Worm (Caenorhabditis elegans): ENCODE measurements around the gene twnk-1.
A peak's percentile ranks its signal among the peaks of the same experiment; 100 is the strongest.

DNA sequence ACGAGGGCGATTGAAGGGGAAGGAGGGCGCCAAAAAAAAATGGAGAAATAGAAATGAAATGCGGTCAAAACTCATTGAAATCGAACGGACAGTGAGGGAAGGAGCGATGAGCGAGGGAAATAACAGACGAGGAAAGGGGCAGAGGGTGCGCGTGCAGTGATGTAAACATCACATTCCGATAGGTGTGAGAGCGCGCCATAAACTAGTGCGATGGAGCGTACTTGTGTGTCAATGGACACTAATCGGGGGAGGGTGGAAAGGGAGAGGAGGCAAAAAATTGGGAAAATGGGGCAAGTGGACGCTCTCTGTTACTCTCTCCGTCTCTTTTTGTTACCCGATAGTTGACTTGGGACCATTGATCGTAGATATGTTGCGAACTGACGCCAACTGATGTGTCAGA lies 27.1 kb upstream of the twnk-1 start:
- TF ChIP-seq ets-7 (tag; optimal IDR thresholded peaks at IDR 0.05), result no peak
- TF ChIP-seq sea-1 (GFP tag; conservative IDR thresholded peaks at IDR 0.05), result 0 out of 2 replicates have a peak, but pooled peaks have one; percentile 55
- no peak for TF ChIP-seq ceh-36 (tag; optimal IDR thresholded peaks at IDR 0.05)
- TF ChIP-seq tra-4 (tag; optimal IDR thresholded peaks at IDR 0.05), result no peak

All from whole organism, early embryonic.